Fruit fly (Drosophila melanogaster) S2 (cell line): Measurements from ENCODE around the gene CG11977.

Experiments
- CG8478 ChIP-seq: fragments of >200 bp; optimal IDR thresholded peaks from 2 replicates; lab custom pipeline; 2018
- CTCF ChIP-seq, 2 experiments: fragments of >200 bp; optimal IDR thresholded peaks; 2 replicates each; lab custom pipeline; 2018

- TF ChIP-seq CTCF (optimal IDR thresholded peaks at IDR 0.05; lab: Kevin White, UChicago) (no peak), CG8478 (lab: Kevin White, UChicago) (no peak)
These were observed 5.0 kb downstream of the CG11977 start for dm6 chr3R:9002542-9002941.
